Fruit fly (Drosophila melanogaster) whole organism, wandering third instar larva: ENCODE measurements around the gene in.

Source experiments
- Abd-B ChIP-seq: fragments of >200 bp; optimal IDR thresholded peaks from 2 replicates; lab custom pipeline; 2017; ENCODE audit warnings: missing biosample characterization, missing genetic modification characterization
- CG32264 ChIP-seq: fragments of 200-800 bp; sonication (Bioruptor generic); optimal IDR thresholded peaks from 2 replicates; lab custom pipeline; 2016; ENCODE audit warnings: missing biosample characterization, missing genetic modification characterization
- CG9705 ChIP-seq: fragments of 200-800 bp; sonication (Bioruptor generic); optimal IDR thresholded peaks from 2 replicates; lab custom pipeline; 2018; ENCODE audit warnings: missing biosample characterization, mild to moderate bottlenecking, missing genetic modification characterization
- CrebA ChIP-seq: fragments of 200-800 bp; sonication (Bioruptor generic); optimal IDR thresholded peaks from 2 replicates; lab custom pipeline; 2016; ENCODE audit warnings: missing biosample characterization, mild to moderate bottlenecking, missing genetic modification characterization, borderline replicate concordance
- Dfd ChIP-seq: fragments of >200 bp; optimal IDR thresholded peaks from 2 replicates; lab custom pipeline; 2017; ENCODE audit warnings: missing biosample characterization, missing genetic modification characterization
- Dif ChIP-seq: fragments of 200-275, 200-300 bp; sonication (Bioruptor generic); optimal IDR thresholded peaks from 2 replicates; lab custom pipeline; 2018; ENCODE audit warnings: missing biosample characterization, missing genetic modification characterization; ENCODE audit not compliant: partially characterized antibody
- GATAd ChIP-seq: sonication (Bioruptor generic); optimal IDR thresholded peaks from 2 replicates; lab custom pipeline; 2016; ENCODE audit warnings: missing biosample characterization, missing genetic modification characterization
- HLH106 ChIP-seq: fragments of 200-800 bp; optimal IDR thresholded peaks from 3 replicates; lab custom pipeline; 2019; ENCODE audit warnings: missing biosample characterization, mild to moderate bottlenecking, missing genetic modification characterization, moderate library complexity
- Hnf4 ChIP-seq: fragments of 200-800 bp; sonication (Bioruptor generic); optimal IDR thresholded peaks from 2 replicates; lab custom pipeline; 2016; ENCODE audit warnings: missing biosample characterization, mild to moderate bottlenecking, missing genetic modification characterization
- Hr78 ChIP-seq: fragments of >200 bp; optimal IDR thresholded peaks from 2 replicates; lab custom pipeline; 2017; ENCODE audit warnings: missing biosample characterization, missing genetic modification characterization
- Hr83 ChIP-seq: fragments of 200-300 bp; sonication (Bioruptor generic); optimal IDR thresholded peaks from 2 replicates; lab custom pipeline; 2016; ENCODE audit warnings: missing biosample characterization, mild to moderate bottlenecking, missing genetic modification characterization, moderate library complexity; ENCODE audit not compliant: poor library complexity, severe bottlenecking
- Jra ChIP-seq: sonication (Bioruptor generic); optimal IDR thresholded peaks from 2 replicates; lab custom pipeline; 2016; ENCODE audit warnings: missing biosample characterization, missing genetic modification characterization
- Mio ChIP-seq: sonication (Bioruptor generic); optimal IDR thresholded peaks from 2 replicates; lab custom pipeline; 2016; ENCODE audit warnings: missing biosample characterization, missing genetic modification characterization
- Myc ChIP-seq: fragments of >200 bp; optimal IDR thresholded peaks from 2 replicates; lab custom pipeline; 2017
- N ChIP-seq: fragments of >200 bp; optimal IDR thresholded peaks from 2 replicates; lab custom pipeline; 2018; ENCODE audit warnings: missing biosample characterization, missing external identifiers, missing genetic modification characterization
- OdsH ChIP-seq: fragments of 200-800 bp; sonication (Bioruptor generic); optimal IDR thresholded peaks from 2 replicates; lab custom pipeline; 2016; ENCODE audit warnings: missing biosample characterization, mild to moderate bottlenecking, missing genetic modification characterization
- Rel ChIP-seq, 2 experiments: fragments of 200-800 bp; sonication (Bioruptor generic) in 1 of 2; optimal IDR thresholded peaks; 2 replicates in 1 of 2; 3 replicates in 1 of 2; lab custom pipeline; 2016 to 2019; ENCODE audit warnings: mild to moderate bottlenecking in 2 of 2, missing biosample characterization in 2 of 2, missing genetic modification characterization in 2 of 2, moderate library complexity in 1 of 2
- Vsx2 ChIP-seq: fragments of 200-300, 225-300 bp; sonication (Bioruptor generic); optimal IDR thresholded peaks from 2 replicates; lab custom pipeline; 2018; ENCODE audit warnings: missing biosample characterization, missing genetic modification characterization; ENCODE audit not compliant: partially characterized antibody
- dl ChIP-seq, 2 experiments: fragments of 175-275, 200-275 bp in 1 of 2; fragments of 200-275 bp in 1 of 2; sonication (Bioruptor generic); optimal IDR thresholded peaks; lab custom pipeline; 2018; ENCODE audit warnings: mild to moderate bottlenecking in 2 of 2, missing biosample characterization in 2 of 2, missing genetic modification characterization in 2 of 2, moderate library complexity in 2 of 2; ENCODE audit not compliant: partially characterized antibody in 2 of 2, insufficient read depth in 1 of 2
- dmrt93B ChIP-seq: fragments of 200-800 bp; sonication (Bioruptor generic); optimal IDR thresholded peaks from 2 replicates; lab custom pipeline; 2018; ENCODE audit warnings: missing biosample characterization, mild to moderate bottlenecking, missing genetic modification characterization
- dsf ChIP-seq: sonication (Bioruptor generic); optimal IDR thresholded peaks from 2 replicates; lab custom pipeline; 2016; ENCODE audit warnings: missing biosample characterization, missing genetic modification characterization, borderline replicate concordance
- ey ChIP-seq: fragments of 200-800 bp; sonication (Bioruptor generic); optimal IDR thresholded peaks from 2 replicates; lab custom pipeline; 2016; ENCODE audit warnings: missing biosample characterization, missing genetic modification characterization
- fru ChIP-seq: fragments of 200-800 bp; sonication (Bioruptor generic); optimal IDR thresholded peaks from 3 replicates; lab custom pipeline; 2016; ENCODE audit warnings: missing biosample characterization, mild to moderate bottlenecking, missing genetic modification characterization
- h ChIP-seq: fragments of 200-800 bp; sonication (Bioruptor generic); optimal IDR thresholded peaks from 3 replicates; lab custom pipeline; 2016; ENCODE audit warnings: missing biosample characterization, mild to moderate bottlenecking, missing genetic modification characterization
- jim ChIP-seq: fragments of 175-275, 200-325 bp; sonication (Bioruptor generic); optimal IDR thresholded peaks from 2 replicates; lab custom pipeline; 2016; ENCODE audit warnings: missing biosample characterization, mild to moderate bottlenecking, missing genetic modification characterization
- lola ChIP-seq: fragments of >200 bp; optimal IDR thresholded peaks from 2 replicates; lab custom pipeline; 2017; ENCODE audit warnings: missing biosample characterization, missing genetic modification characterization
- pan ChIP-seq: fragments of >200 bp; optimal IDR thresholded peaks from 2 replicates; lab custom pipeline; 2017
- psq ChIP-seq: fragments of 200-800 bp; sonication (Bioruptor generic); optimal IDR thresholded peaks from 3 replicates; lab custom pipeline; 2017; ENCODE audit warnings: missing biosample characterization, mild to moderate bottlenecking, missing genetic modification characterization, moderate library complexity
- rgr ChIP-seq: fragments of 200-800 bp; sonication (Bioruptor generic); optimal IDR thresholded peaks from 3 replicates; lab custom pipeline; 2016; ENCODE audit warnings: missing biosample characterization, mild to moderate bottlenecking, missing genetic modification characterization
- sage ChIP-seq: fragments of 200-800 bp; sonication (Bioruptor generic); optimal IDR thresholded peaks from 2 replicates; lab custom pipeline; 2016; ENCODE audit warnings: missing biosample characterization, mild to moderate bottlenecking, missing genetic modification characterization
- sv ChIP-seq: fragments of 200-800 bp; sonication (Bioruptor generic); optimal IDR thresholded peaks from 3 replicates; lab custom pipeline; 2016; ENCODE audit warnings: missing biosample characterization, missing genetic modification characterization
- tai ChIP-seq: sonication (Bioruptor generic); optimal IDR thresholded peaks from 2 replicates; lab custom pipeline; 2016; ENCODE audit warnings: missing biosample characterization, missing genetic modification characterization
- usp ChIP-seq: fragments of >200 bp; optimal IDR thresholded peaks from 2 replicates; lab custom pipeline; 2017; ENCODE audit warnings: missing biosample characterization, missing genetic modification characterization

The in gene

dm6 chr3L:20349333-20349924, 17.6 kb upstream of the in start:
- no peak for TF ChIP-seq GATAd (GFP tag; lab: Kevin White, UChicago)
- TF ChIP-seq dl (GFP tag; optimal IDR thresholded peaks at IDR 0.05; lab: Kevin White, UChicago; ENCODE audit: insufficient read depth in 1 of 2, partially characterized antibody in 2 of 2) = peak; percentile 55 to 88
- TF ChIP-seq Jra (GFP tag; lab: Kevin White, UChicago) = peak; percentile 48
- TF ChIP-seq h (GFP tag; lab: Kevin White, UChicago) = peak; percentile 3
- no peak for TF ChIP-seq Rel (GFP tag; optimal IDR thresholded peaks at IDR 0.05; lab: Kevin White, UChicago)
- peak; percentile 100 for TF ChIP-seq Rel (tag; optimal IDR thresholded peaks at IDR 0.05; lab: Kevin White, UChicago)
- TF ChIP-seq sage = peak; percentile 6
- TF ChIP-seq Dif (GFP tag; lab: Kevin White, UChicago) = peak; percentile 88
- no peak for TF ChIP-seq sv (GFP tag; lab: Kevin White, UChicago)
- TF ChIP-seq Vsx2 (GFP tag; lab: Kevin White, UChicago) = peak; percentile 65

DNA sequence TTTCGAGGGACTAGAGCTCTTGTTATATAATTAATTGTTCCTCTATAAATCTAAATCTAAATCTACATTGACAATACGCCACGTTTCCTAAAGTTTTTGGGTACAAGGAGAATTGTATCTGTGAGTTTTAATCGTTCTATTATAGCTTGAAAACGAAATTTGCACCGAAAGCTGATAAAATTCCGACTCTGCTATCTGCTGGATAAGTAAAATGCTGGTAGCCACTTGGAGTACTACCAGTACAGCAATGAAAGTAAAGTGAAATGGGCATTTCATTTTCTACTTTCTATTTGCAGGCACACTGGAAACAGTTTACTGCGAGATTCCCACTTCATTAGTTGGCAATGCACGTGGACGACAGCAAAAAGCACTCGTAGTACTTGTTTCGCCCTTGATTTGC, 13.8 kb upstream of the in start, which contains the start of gene CG5618:
Gene CG5618 (plus strand): TSS at position 301 of the 400 bp plus-strand sequence.
- TF ChIP-seq OdsH (GFP tag; lab: Kevin White, UChicago) (no peak), Rel (GFP tag; optimal IDR thresholded peaks at IDR 0.05; lab: Kevin White, UChicago) (no peak), Rel (tag; optimal IDR thresholded peaks at IDR 0.05; lab: Kevin White, UChicago) (no peak), CrebA (no peak), Hnf4 (GFP tag; lab: Kevin White, UChicago) (no peak), dl (GFP tag; optimal IDR thresholded peaks at IDR 0.05; lab: Kevin White, UChicago; ENCODE audit: insufficient read depth in 1 of 2, partially characterized antibody in 2 of 2) (no peak), sv (GFP tag; lab: Kevin White, UChicago) (no peak)

- no peak for TF ChIP-seq tai (GFP tag; lab: Kevin White, UChicago)
- peak; percentile 10 for TF ChIP-seq Hr83
- TF ChIP-seq dmrt93B (GFP tag; lab: Kevin White, UChicago) = no peak
- TF ChIP-seq h (GFP tag; lab: Kevin White, UChicago) = peak; percentile 42
- no peak for TF ChIP-seq dl (GFP tag; optimal IDR thresholded peaks at IDR 0.05; lab: Kevin White, UChicago; ENCODE audit: insufficient read depth in 1 of 2, partially characterized antibody in 2 of 2)
- peak; percentile 51 for TF ChIP-seq ey (GFP tag; lab: Kevin White, UChicago)
- TF ChIP-seq OdsH (GFP tag; lab: Kevin White, UChicago) = peak; percentile 15
- TF ChIP-seq Rel (GFP tag; optimal IDR thresholded peaks at IDR 0.05; lab: Kevin White, UChicago) = no peak
- TF ChIP-seq Rel (tag; optimal IDR thresholded peaks at IDR 0.05; lab: Kevin White, UChicago) = peak; percentile 70
- TF ChIP-seq Hr78 (GFP tag; lab: Kevin White, UChicago) = no peak
- no peak for TF ChIP-seq HLH106 (tag; lab: Kevin White, UChicago)
- peak; percentile 13 for TF ChIP-seq rgr
- TF ChIP-seq dsf (GFP tag; lab: Kevin White, UChicago) = no peak
- no peak for TF ChIP-seq CrebA
- TF ChIP-seq usp (GFP tag; lab: Kevin White, UChicago) = no peak
- no peak for TF ChIP-seq CG32264
- TF ChIP-seq fru (GFP tag; lab: Kevin White, UChicago) = peak; percentile 57
- TF ChIP-seq CG9705 (GFP tag; lab: Kevin White, UChicago) = no peak
- no peak for TF ChIP-seq Abd-B (GFP tag; lab: Kevin White, UChicago)
- no peak for TF ChIP-seq lola (GFP tag; lab: Kevin White, UChicago)
- TF ChIP-seq Mio (GFP tag; lab: Kevin White, UChicago) = no peak
- TF ChIP-seq psq = peak; percentile 12
- TF ChIP-seq Dfd = no peak
- no peak for TF ChIP-seq N
Observed at dm6 chr3L:20353726-20354332, 13.2 kb upstream of the in start.

DNA sequence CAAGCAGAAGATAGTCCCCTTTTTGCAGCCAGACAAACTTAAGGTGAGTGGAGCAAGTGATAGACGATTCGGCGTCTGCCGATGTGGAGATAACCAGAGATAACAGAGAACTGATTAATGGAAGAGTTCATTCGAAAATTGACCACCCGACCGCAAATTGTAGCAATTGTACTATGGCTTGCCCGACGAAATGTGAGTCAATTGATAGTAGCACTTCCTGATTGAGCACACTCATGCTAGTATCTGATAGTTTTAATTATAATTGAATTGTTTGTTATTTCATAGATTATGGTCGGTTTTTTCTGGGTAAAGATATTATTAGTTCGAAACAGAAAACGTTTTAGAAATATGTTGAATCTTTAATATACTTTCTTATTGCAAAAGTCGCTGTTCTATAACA, 12.6 kb upstream of the in start:
- TF ChIP-seq tai (GFP tag; lab: Kevin White, UChicago) = no peak
- no peak for TF ChIP-seq pan (lab: Kevin White, UChicago)
- no peak for TF ChIP-seq lola (GFP tag; lab: Kevin White, UChicago)
- TF ChIP-seq Myc (lab: Kevin White, UChicago) = no peak
- no peak for TF ChIP-seq jim (GFP tag; lab: Kevin White, UChicago)
- no peak for TF ChIP-seq Abd-B (GFP tag; lab: Kevin White, UChicago)
- TF ChIP-seq ey (GFP tag; lab: Kevin White, UChicago) = no peak
